Fruit fly (Drosophila melanogaster): ENCODE measurements around the gene beat-IV.
A peak's percentile ranks its signal among the peaks of the same experiment; 100 is the strongest.

The beat-IV gene

dm6 chr3R:23521483-23521882 is 35.7 kb upstream of the beat-IV start, which contains the start of gene CG10177:
Gene CG10177, minus strand, starts transcription at chr3R:23521583.
- TF ChIP-seq CG18011 (GFP tag; optimal IDR thresholded peaks at IDR 0.05) (no peak), CG4820 (GFP tag; optimal IDR thresholded peaks at IDR 0.05) (no peak), CG4424 (GFP tag; optimal IDR thresholded peaks at IDR 0.05) (no peak), ab (GFP tag; optimal IDR thresholded peaks at IDR 0.05) (no peak), Hmr (GFP tag; optimal IDR thresholded peaks at IDR 0.05) (no peak), Sry-δ (GFP tag; optimal IDR thresholded peaks at IDR 0.05) (no peak), CG30431 (GFP tag; optimal IDR thresholded peaks at IDR 0.05) (no peak), TFAM (GFP tag; optimal IDR thresholded peaks at IDR 0.05) (no peak), Spps (tag; optimal IDR thresholded peaks at IDR 0.05) (no peak), caup (GFP tag; optimal IDR thresholded peaks at IDR 0.05; ENCODE audit: severe bottlenecking) (no peak), Asciz (GFP tag; optimal IDR thresholded peaks at IDR 0.05) (no peak), CG4360 (GFP tag; IDR thresholded peaks at IDR 0.05) (no peak), gsb (GFP tag; IDR thresholded peaks at IDR 0.05) (no peak), CG2889 (GFP tag; IDR thresholded peaks at IDR 0.05) (no peak), crol (GFP tag; IDR thresholded peaks at IDR 0.05) (no peak), aop (GFP tag; IDR thresholded peaks at IDR 0.05) (no peak), ftz-f1 (GFP tag; optimal IDR thresholded peaks at IDR 0.05) (no peak)

dm6 chr3R:23522296-23522695 is 34.9 kb upstream of the beat-IV start:
- TF ChIP-seq sd (tag; optimal IDR thresholded peaks at IDR 0.05) (peak; percentile 60), CG42726 (GFP tag; IDR thresholded peaks at IDR 0.05; ENCODE audit: partially characterized antibody) (peak; percentile 68), tna (GFP tag; IDR thresholded peaks at IDR 0.05; ENCODE audit: partially characterized antibody) (no peak), CG6791 (GFP tag; IDR thresholded peaks at IDR 0.05; ENCODE audit: partially characterized antibody) (0 out of 3 replicates have a peak, but pooled peaks have one; percentile 44), CG7556 (GFP tag; optimal IDR thresholded peaks at IDR 0.05) (no peak), CG12391 (tag; optimal IDR thresholded peaks at IDR 0.05) (no peak), Six4 (GFP tag; optimal IDR thresholded peaks at IDR 0.05) (no peak), Nf-YB (GFP tag; optimal IDR thresholded peaks at IDR 0.05) (no peak), vnd (GFP tag; IDR thresholded peaks at IDR 0.05; ENCODE audit: partially characterized antibody) (peak; percentile 45; the same call in 1 of the 3 replicates), pros (GFP tag; optimal IDR thresholded peaks at IDR 0.05) (no peak), Oaz (GFP tag; IDR thresholded peaks at IDR 0.05) (no peak), Opbp (GFP tag; IDR thresholded peaks at IDR 0.05; ENCODE audit: partially characterized antibody) (peak; percentile 39; the same call in 2 of the 3 replicates), grau (tag; optimal IDR thresholded peaks at IDR 0.05) (no peak), CG32772 (GFP tag; IDR thresholded peaks at IDR 0.05) (no peak), Bdp1 (GFP tag; optimal IDR thresholded peaks at IDR 0.05) (no peak), Dfd (GFP tag; optimal IDR thresholded peaks at IDR 0.05) (no peak), knrl (GFP tag; IDR thresholded peaks at IDR 0.05; ENCODE audit: partially characterized antibody) (peak; percentile 67), dan (GFP tag; IDR thresholded peaks at IDR 0.05) (no peak), pita (GFP tag; optimal IDR thresholded peaks at IDR 0.05) (peak; percentile 58), CG7963 (GFP tag; IDR thresholded peaks at IDR 0.05; ENCODE audit: partially characterized antibody) (0 out of 3 replicates have a peak, but pooled peaks have one; percentile 23), CG8478 (optimal IDR thresholded peaks at IDR 0.05) (peak; percentile 54), CG18599 (GFP tag; optimal IDR thresholded peaks at IDR 0.05) (no peak), Abd-B (GFP tag; optimal IDR thresholded peaks at IDR 0.05) (peak; percentile 3), HmgZ (tag; optimal IDR thresholded peaks at IDR 0.05) (peak; percentile 27), CG16813 (GFP tag; IDR thresholded peaks at IDR 0.05; ENCODE audit: partially characterized antibody) (peak; percentile 65), tio (GFP tag; optimal IDR thresholded peaks at IDR 0.05) (no peak), CG14441 (GFP tag; IDR thresholded peaks at IDR 0.05) (no peak), unc-4 (GFP tag; IDR thresholded peaks at IDR 0.05; ENCODE audit: partially characterized antibody) (no peak), crol (GFP tag; IDR thresholded peaks at IDR 0.05) (no peak), Bgb (GFP tag; IDR thresholded peaks at IDR 0.05; ENCODE audit: partially characterized antibody) (peak; percentile 78), Ets65A (GFP tag) (no peak), CG9215 (GFP tag; IDR thresholded peaks at IDR 0.05) (no peak), Meics (GFP tag; optimal IDR thresholded peaks at IDR 0.05) (no peak), pum (GFP tag; optimal IDR thresholded peaks at IDR 0.05) (no peak)

Measured in whole organism, embryonic.